Worm (Caenorhabditis elegans): Measurements from ENCODE around the gene gst-6.
A peak's percentile ranks its signal among the peaks of the same experiment; 100 is the strongest.

Gene gst-6

DNA sequence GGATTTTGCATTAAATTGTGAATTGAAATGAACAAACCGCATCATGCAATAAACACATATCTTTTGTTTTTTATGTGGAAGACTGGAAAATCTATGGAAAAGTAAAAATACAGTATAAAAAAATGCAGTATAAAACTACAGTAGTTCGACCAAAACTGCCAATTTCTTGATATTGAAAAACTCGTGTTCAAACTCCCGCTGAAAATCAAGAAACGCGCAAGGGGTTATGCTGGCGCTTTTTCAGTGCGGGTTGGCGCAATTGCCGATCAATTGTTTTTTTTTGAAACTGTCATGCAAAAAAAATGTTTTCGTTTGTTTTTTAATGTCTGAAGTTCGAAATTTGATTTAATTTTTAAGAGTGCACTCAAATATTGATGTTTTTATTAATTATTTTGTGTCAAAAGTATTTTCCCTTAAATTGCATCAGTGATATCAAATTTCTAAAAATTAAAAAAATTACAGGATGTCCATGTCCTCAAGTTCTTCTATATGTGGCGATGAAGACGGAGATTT, 28.0 kb upstream of the gst-6 start, which contains the start of gene dnj-9 (continued):
- TF ChIP-seq nhr-20 (tag; optimal IDR thresholded peaks at IDR 0.05): peak; percentile 98
- no peak for TF ChIP-seq zag-1 (tag; optimal IDR thresholded peaks at IDR 0.05)
- peak; percentile 91 to 99 for TF ChIP-seq efl-1 (optimal IDR thresholded peaks at IDR 0.05)
- peak; percentile 99 to 100 for TF ChIP-seq efl-1 (GFP tag; optimal IDR thresholded peaks at IDR 0.05 in 1 of 2)
- no peak for TF ChIP-seq unc-62 (GFP tag; optimal IDR thresholded peaks at IDR 0.05)
- TF ChIP-seq sup-37 (GFP tag; optimal IDR thresholded peaks at IDR 0.05): peak; percentile 86
- TF ChIP-seq C04F5.9 (tag; optimal IDR thresholded peaks at IDR 0.05): peak; percentile 93
- TF ChIP-seq unc-130 (tag; optimal IDR thresholded peaks at IDR 0.05): peak; percentile 97
- peak; percentile 92 for TF ChIP-seq jun-1 (tag; optimal IDR thresholded peaks at IDR 0.05)
- TF ChIP-seq nhr-19 (GFP tag; conservative IDR thresholded peaks at IDR 0.05): peak; percentile 96
- peak; percentile 93 for TF ChIP-seq irx-1 (tag; optimal IDR thresholded peaks at IDR 0.05)
- peak; percentile 90 for TF ChIP-seq aha-1 (tag; optimal IDR thresholded peaks at IDR 0.05)
- TF ChIP-seq dpl-1 (GFP tag; optimal IDR thresholded peaks at IDR 0.05): peak; percentile 99
- TF ChIP-seq efl-3 (GFP tag; optimal IDR thresholded peaks at IDR 0.05): peak; percentile 51
- peak; percentile 8 for TF ChIP-seq hlh-4 (tag; optimal IDR thresholded peaks at IDR 0.05)
- peak; percentile 65 for TF ChIP-seq nhr-237 (tag; optimal IDR thresholded peaks at IDR 0.05)
- TF ChIP-seq aly-2 (tag; optimal IDR thresholded peaks at IDR 0.05): peak; percentile 88
- peak; percentile 83 for TF ChIP-seq ceh-88 (GFP tag; IDR thresholded peaks at IDR 0.05)
- peak; percentile 91 for TF ChIP-seq snpc-4 (tag; optimal IDR thresholded peaks at IDR 0.05)
- peak; percentile 45 for TF ChIP-seq vab-15 (tag; optimal IDR thresholded peaks at IDR 0.05)
- TF ChIP-seq elt-2 (tag; optimal IDR thresholded peaks at IDR 0.05): peak; percentile 98
- TF ChIP-seq nhr-90 (tag; optimal IDR thresholded peaks at IDR 0.05; ENCODE audit: poor library complexity): peak; percentile 97
- no peak for TF ChIP-seq ets-5 (GFP tag; IDR thresholded peaks at IDR 0.05)
- peak; percentile 84 for TF ChIP-seq ztf-4 (tag; optimal IDR thresholded peaks at IDR 0.05)
- TF ChIP-seq grh-1 (GFP tag; IDR thresholded peaks at IDR 0.05): peak; percentile 95
- peak; percentile 83 for TF ChIP-seq lir-3 (tag; optimal IDR thresholded peaks at IDR 0.05; ENCODE audit: poor library complexity)
- TF ChIP-seq Y116A8C.19 (tag; optimal IDR thresholded peaks at IDR 0.05; ENCODE audit: borderline replicate concordance): no peak
- no peak for TF ChIP-seq egl-27 (tag; optimal IDR thresholded peaks at IDR 0.05)
- TF ChIP-seq ceh-82 (tag; optimal IDR thresholded peaks at IDR 0.05): peak; percentile 95 to 96 (median 96)
- peak; percentile 97 for TF ChIP-seq lin-39 (tag; optimal IDR thresholded peaks at IDR 0.05)
- TF ChIP-seq elt-3 (tag; optimal IDR thresholded peaks at IDR 0.05): peak in 3 of 6 experiments; percentile 50 to 90 (median 90)
- peak; percentile 94 for TF ChIP-seq unc-86 (tag; optimal IDR thresholded peaks at IDR 0.05)
- TF ChIP-seq nhr-47 (tag; optimal IDR thresholded peaks at IDR 0.05): peak; percentile 97
- peak; percentile 70 for TF ChIP-seq unc-98 (GFP tag; IDR thresholded peaks at IDR 0.05)
- peak; percentile 85 for TF ChIP-seq mab-9 (GFP tag; IDR thresholded peaks at IDR 0.05)
- TF ChIP-seq xbp-1 (tag; optimal IDR thresholded peaks at IDR 0.05): peak; percentile 96
- TF ChIP-seq zip-4 (GFP tag; optimal IDR thresholded peaks at IDR 0.05): peak; percentile 89
- peak; percentile 96 for TF ChIP-seq lin-14 (GFP tag; optimal IDR thresholded peaks at IDR 0.05)
- TF ChIP-seq fkh-10 (GFP tag; optimal IDR thresholded peaks at IDR 0.05): peak; percentile 86
- TF ChIP-seq pqm-1 (tag; optimal IDR thresholded peaks at IDR 0.05): no peak
- peak; percentile 93 for TF ChIP-seq ceh-8 (GFP tag; optimal IDR thresholded peaks at IDR 0.05)
- peak; percentile 97 for TF ChIP-seq tbx-2 (tag; optimal IDR thresholded peaks at IDR 0.05)
- peak; percentile 97 for TF ChIP-seq snu-23 (GFP tag; optimal IDR thresholded peaks at IDR 0.05)
- TF ChIP-seq nhr-77 (tag; optimal IDR thresholded peaks at IDR 0.05): peak; percentile 88
- TF ChIP-seq swsn-7 (tag; optimal IDR thresholded peaks at IDR 0.05): peak; percentile 97
- TF ChIP-seq ceh-63 (GFP tag; optimal IDR thresholded peaks at IDR 0.05): no peak
- TF ChIP-seq lin-13 (GFP tag; optimal IDR thresholded peaks at IDR 0.05): peak; percentile 93
- TF ChIP-seq rnt-1 (tag; optimal IDR thresholded peaks at IDR 0.05): peak; percentile 98
- TF ChIP-seq nhr-11 (tag; optimal IDR thresholded peaks at IDR 0.05): peak; percentile 88
- TF ChIP-seq ama-1 (optimal IDR thresholded peaks at IDR 0.05): peak; percentile 87
- TF ChIP-seq C34B4.2 (tag; optimal IDR thresholded peaks at IDR 0.05): peak; percentile 39
- TF ChIP-seq sptf-1 (tag; optimal IDR thresholded peaks at IDR 0.05): no peak
- no peak for TF ChIP-seq ces-1 (GFP tag; optimal IDR thresholded peaks at IDR 0.05)
